Fruit fly (Drosophila melanogaster): ENCODE results near the gene CG4229.

CG4229 gene

dm6 chr3L:16587994-16588622 lies 31.5 kb downstream of the CG4229 start (continued):
- TF ChIP-seq exex (tag; optimal IDR thresholded peaks at IDR 0.05) (no peak), CG30020 (tag; optimal IDR thresholded peaks at IDR 0.05) (peak; percentile 70), CG3065 (GFP tag; optimal IDR thresholded peaks at IDR 0.05) (peak; percentile 26), Ada2b (GFP tag; IDR thresholded peaks at IDR 0.05) (peak; percentile 51), CG13123 (GFP tag; optimal IDR thresholded peaks at IDR 0.05) (peak; percentile 6), CG17829 (tag; optimal IDR thresholded peaks at IDR 0.05) (peak; percentile 61), vvl (GFP tag; IDR thresholded peaks at IDR 0.05) (peak; percentile 79), gsb-n (tag; optimal IDR thresholded peaks at IDR 0.05) (no peak), CTCF (GFP tag; optimal IDR thresholded peaks at IDR 0.05) (no peak), Side (GFP tag; optimal IDR thresholded peaks at IDR 0.05) (peak; percentile 41), CG15601 (tag; optimal IDR thresholded peaks at IDR 0.05) (peak; percentile 2), ftz-f1 (GFP tag; optimal IDR thresholded peaks at IDR 0.05) (peak; percentile 64), schlank (tag; optimal IDR thresholded peaks at IDR 0.05) (no peak), chif (GFP tag; optimal IDR thresholded peaks at IDR 0.05) (peak; percentile 9 to 36), esg (GFP tag; conservative IDR thresholded peaks at IDR 0.05) (no peak), CG10431 (GFP tag; optimal IDR thresholded peaks at IDR 0.05) (peak; percentile 64), sd (tag; optimal IDR thresholded peaks at IDR 0.05) (peak; percentile 62), bowl (GFP tag; IDR thresholded peaks at IDR 0.05) (no peak), knrl (GFP tag; IDR thresholded peaks at IDR 0.05; ENCODE audit: partially characterized antibody) (peak; percentile 96), Dad (GFP tag; optimal IDR thresholded peaks at IDR 0.05) (peak; percentile 64), Sry-δ (GFP tag; optimal IDR thresholded peaks at IDR 0.05) (peak; percentile 98), HLH54F (GFP tag; optimal IDR thresholded peaks at IDR 0.05) (peak; percentile 67), CG7963 (GFP tag; IDR thresholded peaks at IDR 0.05; ENCODE audit: partially characterized antibody) (peak; percentile 79; the same call in 2 of the 3 replicates), prd (optimal IDR thresholded peaks at IDR 0.05) (no peak), prd (GFP tag; IDR thresholded peaks at IDR 0.05) (peak; percentile 52; the same call in 2 of the 3 replicates), Antp (GFP tag; optimal IDR thresholded peaks at IDR 0.05) (peak; percentile 44), ac (GFP tag; optimal IDR thresholded peaks at IDR 0.05) (no peak), CG6654 (GFP tag; optimal IDR thresholded peaks at IDR 0.05) (no peak), toy (GFP tag; IDR thresholded peaks at IDR 0.05) (peak; percentile 34; the same call in 1 of the 2 replicates), Poxn (GFP tag; IDR thresholded peaks at IDR 0.05) (peak; percentile 32; the same call in 1 of the 2 replicates), CG12104 (GFP tag; optimal IDR thresholded peaks at IDR 0.05) (no peak), ken (GFP tag; IDR thresholded peaks at IDR 0.05) (no peak), CG9437 (GFP tag; optimal IDR thresholded peaks at IDR 0.05) (peak; percentile 8), vfl (GFP tag; optimal IDR thresholded peaks at IDR 0.05) (peak; percentile 19), dm (GFP tag; optimal IDR thresholded peaks at IDR 0.05) (peak; percentile 82), Scr (GFP tag; IDR thresholded peaks at IDR 0.05; ENCODE audit: partially characterized antibody) (peak; percentile 97), fd64A (GFP tag; optimal IDR thresholded peaks at IDR 0.05) (no peak), CG9215 (GFP tag; IDR thresholded peaks at IDR 0.05) (peak; percentile 58; the same call in 1 of the 2 replicates), caup (GFP tag; optimal IDR thresholded peaks at IDR 0.05; ENCODE audit: severe bottlenecking) (no peak), tll (GFP tag; optimal IDR thresholded peaks at IDR 0.05) (peak; percentile 50 to 99), wek (GFP tag; optimal IDR thresholded peaks at IDR 0.05) (no peak), CG17359 (tag; optimal IDR thresholded peaks at IDR 0.05) (peak; percentile 54), chinmo (GFP tag; IDR thresholded peaks at IDR 0.05; ENCODE audit: partially characterized antibody) (peak; percentile 82; the same call in 2 of the 4 replicates), HLH4C (GFP tag; IDR thresholded peaks at IDR 0.05; ENCODE audit: partially characterized antibody) (peak; percentile 90), slp2 (GFP tag; optimal IDR thresholded peaks at IDR 0.05) (peak; percentile 24), stwl (tag; optimal IDR thresholded peaks at IDR 0.05) (peak; percentile 34), fd3F (GFP tag; optimal IDR thresholded peaks at IDR 0.05) (peak; percentile 21), H2.0 (GFP tag; IDR thresholded peaks at IDR 0.05) (peak; percentile 52), CG6683 (GFP tag; optimal IDR thresholded peaks at IDR 0.05) (peak; percentile 34)
